Worm (Caenorhabditis elegans) whole organism, late embryonic: ENCODE measurements around the gene algn-9.

ENCODE experiments used
- C08G9.2 ChIP-seq: sonication (generic microtip); optimal IDR thresholded peaks from 2 replicates; lab custom pipeline; 2016; ENCODE audit warnings: mild to moderate bottlenecking, missing genetic modification characterization, moderate library complexity, missing compliant biosample characterization
- C38D4.7 ChIP-seq: fragments of 200-800 bp; sonication (Bioruptor generic); optimal IDR thresholded peaks from 2 replicates; lab custom pipeline; 2018; ENCODE audit warnings: mild to moderate bottlenecking, missing genetic modification characterization, moderate library complexity, missing compliant biosample characterization
- F13H6.1 ChIP-seq: sonication (generic microtip); optimal IDR thresholded peaks from 2 replicates; lab custom pipeline; 2016; ENCODE audit warnings: missing genetic modification characterization, missing compliant biosample characterization
- K09A11.1 ChIP-seq: sonication (generic microtip); optimal IDR thresholded peaks from 2 replicates; lab custom pipeline; 2017; ENCODE audit warnings: antibody characterized with exemption, mild to moderate bottlenecking, missing genetic modification characterization, missing compliant biosample characterization; ENCODE audit not compliant: insufficient read depth
- Y22D7AL.16 ChIP-seq: sonication (generic microtip); optimal IDR thresholded peaks from 2 replicates; lab custom pipeline; 2016; ENCODE audit warnings: missing genetic modification characterization, missing compliant biosample characterization
- ahr-1 ChIP-seq: sonication (generic microtip); optimal IDR thresholded peaks from 2 replicates; lab custom pipeline; 2016; ENCODE audit warnings: missing genetic modification characterization, missing compliant biosample characterization
- ama-1 ChIP-seq: fragments of 150-350 bp; optimal IDR thresholded peaks from 2 replicates; lab custom pipeline; 2014
- ceh-14 ChIP-seq: sonication (generic microtip); optimal IDR thresholded peaks from 2 replicates; lab custom pipeline; 2016; ENCODE audit warnings: missing genotype, missing genetic modification characterization, missing compliant biosample characterization
- ceh-2 ChIP-seq: sonication (generic microtip); optimal IDR thresholded peaks from 2 replicates; lab custom pipeline; 2016; ENCODE audit warnings: missing genotype, missing genetic modification characterization, missing compliant biosample characterization
- ceh-24 ChIP-seq: sonication (generic microtip); optimal IDR thresholded peaks from 2 replicates; lab custom pipeline; 2016; ENCODE audit warnings: mild to moderate bottlenecking, missing genetic modification characterization, missing compliant biosample characterization
- ceh-31 ChIP-seq: sonication (generic microtip); optimal IDR thresholded peaks from 2 replicates; lab custom pipeline; 2016; ENCODE audit warnings: missing genetic modification characterization, missing compliant biosample characterization
- ceh-45 ChIP-seq: fragments of 200-800 bp; sonication (Bioruptor generic); IDR thresholded peaks from 2 replicates; pipeline ENCODE4 v1.3.6; 2022; ENCODE audit warnings: missing genetic modification reagents, missing genetic modification characterization, missing compliant biosample characterization
- ceh-9 ChIP-seq: sonication (generic microtip); optimal IDR thresholded peaks from 2 replicates; lab custom pipeline; 2016; ENCODE audit warnings: mild to moderate bottlenecking, missing genetic modification characterization, inconsistent platforms, missing compliant biosample characterization
- che-1 ChIP-seq: sonication (generic microtip); optimal IDR thresholded peaks from 2 replicates; lab custom pipeline; 2016; ENCODE audit warnings: mild to moderate bottlenecking, missing genetic modification characterization, missing compliant biosample characterization
- dmd-4 ChIP-seq: sonication (generic microtip); optimal IDR thresholded peaks from 2 replicates; lab custom pipeline; 2016; ENCODE audit warnings: borderline replicate concordance, missing genetic modification characterization, missing compliant biosample characterization
- dve-1 ChIP-seq: sonication (generic microtip); optimal IDR thresholded peaks from 2 replicates; lab custom pipeline; 2017; ENCODE audit warnings: antibody characterized with exemption, mild to moderate bottlenecking, missing genetic modification characterization, missing compliant biosample characterization
- elt-2 ChIP-seq: sonication (generic microtip); optimal IDR thresholded peaks from 2 replicates; lab custom pipeline; 2016; ENCODE audit warnings: missing genetic modification reagents, missing genetic modification characterization, missing compliant biosample characterization
- fkh-10 ChIP-seq: fragments of 150-350 bp; optimal IDR thresholded peaks from 2 replicates; lab custom pipeline; 2014; ENCODE audit warnings: missing biosample characterization, missing genetic modification reagents, missing genetic modification characterization
- fkh-6 ChIP-seq: sonication (generic microtip); optimal IDR thresholded peaks from 2 replicates; lab custom pipeline; 2016; ENCODE audit warnings: missing genetic modification characterization, missing compliant biosample characterization
- gmeb-2 ChIP-seq: sonication (generic microtip); optimal IDR thresholded peaks from 2 replicates; lab custom pipeline; 2016; ENCODE audit warnings: missing genetic modification characterization, inconsistent platforms, missing compliant biosample characterization
- hlh-13 ChIP-seq: fragments of 200-800 bp; sonication (Bioruptor generic); optimal IDR thresholded peaks from 2 replicates; lab custom pipeline; 2018; ENCODE audit warnings: mild to moderate bottlenecking, missing genetic modification characterization, missing compliant biosample characterization
- hlh-15 ChIP-seq: sonication (generic microtip); optimal IDR thresholded peaks from 2 replicates; lab custom pipeline; 2016; ENCODE audit warnings: missing genetic modification characterization, missing compliant biosample characterization
- hlh-30 ChIP-seq: sonication (generic microtip); optimal IDR thresholded peaks from 2 replicates; lab custom pipeline; 2017; ENCODE audit warnings: antibody characterized with exemption, missing genetic modification characterization, missing compliant biosample characterization; ENCODE audit not compliant: insufficient read depth
- hlh-6 ChIP-seq: sonication (generic microtip); optimal IDR thresholded peaks from 2 replicates; lab custom pipeline; 2016; ENCODE audit warnings: missing genotype, missing genetic modification characterization, missing compliant biosample characterization
- hlh-8 ChIP-seq: sonication (generic microtip); optimal IDR thresholded peaks from 2 replicates; lab custom pipeline; 2016; ENCODE audit warnings: missing genotype, missing genetic modification characterization, missing compliant biosample characterization
- lin-11 ChIP-seq: fragments of 200-800 bp; sonication (Bioruptor generic); optimal IDR thresholded peaks from 2 replicates; lab custom pipeline; 2018; ENCODE audit warnings: mild to moderate bottlenecking, missing genetic modification characterization, missing compliant biosample characterization
- mec-3 ChIP-seq: sonication (generic microtip); optimal IDR thresholded peaks from 2 replicates; lab custom pipeline; 2016; ENCODE audit warnings: borderline replicate concordance, missing genetic modification characterization, missing compliant biosample characterization
- nfya-1 ChIP-seq: sonication (generic microtip); optimal IDR thresholded peaks from 2 replicates; lab custom pipeline; 2017; ENCODE audit warnings: missing genetic modification characterization, mild to moderate bottlenecking, missing compliant biosample characterization, antibody characterized with exemption, moderate library complexity
- pag-3 ChIP-seq: sonication (generic microtip); optimal IDR thresholded peaks from 2 replicates; lab custom pipeline; 2016; ENCODE audit warnings: missing compliant biosample characterization, missing genetic modification characterization, borderline replicate concordance
- pat-9 ChIP-seq: fragments of 200-800 bp; sonication (Bioruptor generic); optimal IDR thresholded peaks from 2 replicates; lab custom pipeline; 2018; ENCODE audit warnings: mild to moderate bottlenecking, missing genetic modification characterization, moderate library complexity, missing compliant biosample characterization
- pax-1 ChIP-seq: fragments of 150-350 bp; optimal IDR thresholded peaks from 2 replicates; lab custom pipeline; 2014; ENCODE audit warnings: missing biosample characterization, missing genetic modification characterization
- pha-2 ChIP-seq: sonication (generic microtip); optimal IDR thresholded peaks from 2 replicates; lab custom pipeline; 2017; ENCODE audit warnings: mild to moderate bottlenecking, missing genetic modification characterization, missing compliant biosample characterization
- pha-4 ChIP-seq: fragments of 150-350 bp; optimal IDR thresholded peaks from 2 replicates; lab custom pipeline; 2018; ENCODE audit warnings: missing biosample characterization, missing genetic modification reagents, missing genetic modification characterization
- pqm-1 ChIP-seq: sonication (generic microtip); optimal IDR thresholded peaks from 2 replicates; lab custom pipeline; 2016; ENCODE audit warnings: missing genetic modification characterization, missing compliant biosample characterization
- ref-2 ChIP-seq: sonication (generic microtip); optimal IDR thresholded peaks from 2 replicates; lab custom pipeline; 2016; ENCODE audit warnings: missing genetic modification characterization, missing compliant biosample characterization
- sox-2 ChIP-seq: fragments of 200-800 bp; sonication (Bioruptor generic); IDR thresholded peaks from 2 replicates; pipeline ENCODE4 v1.3.6; 2022; ENCODE audit warnings: missing genetic modification reagents, missing genetic modification characterization, missing compliant biosample characterization
- sox-4 ChIP-seq: sonication (generic microtip); optimal IDR thresholded peaks from 2 replicates; lab custom pipeline; 2017; ENCODE audit warnings: mild to moderate bottlenecking, missing genetic modification characterization, inconsistent platforms, missing compliant biosample characterization
- syd-9 ChIP-seq: sonication (generic microtip); optimal IDR thresholded peaks from 2 replicates; lab custom pipeline; 2016; ENCODE audit warnings: mild to moderate bottlenecking, missing genetic modification characterization, moderate library complexity, missing compliant biosample characterization
- tbx-2 ChIP-seq: sonication (generic microtip); optimal IDR thresholded peaks from 2 replicates; lab custom pipeline; 2016; ENCODE audit warnings: missing genetic modification characterization, missing compliant biosample characterization
- ttx-3 ChIP-seq: sonication (generic microtip); optimal IDR thresholded peaks from 2 replicates; lab custom pipeline; 2016; ENCODE audit warnings: missing genetic modification reagents, missing genetic modification characterization, missing compliant biosample characterization
- unc-55 ChIP-seq: sonication (generic microtip); optimal IDR thresholded peaks from 2 replicates; lab custom pipeline; 2017; ENCODE audit warnings: missing biosample characterization, missing genetic modification reagents, missing genetic modification characterization

The algn-9 gene

DNA sequence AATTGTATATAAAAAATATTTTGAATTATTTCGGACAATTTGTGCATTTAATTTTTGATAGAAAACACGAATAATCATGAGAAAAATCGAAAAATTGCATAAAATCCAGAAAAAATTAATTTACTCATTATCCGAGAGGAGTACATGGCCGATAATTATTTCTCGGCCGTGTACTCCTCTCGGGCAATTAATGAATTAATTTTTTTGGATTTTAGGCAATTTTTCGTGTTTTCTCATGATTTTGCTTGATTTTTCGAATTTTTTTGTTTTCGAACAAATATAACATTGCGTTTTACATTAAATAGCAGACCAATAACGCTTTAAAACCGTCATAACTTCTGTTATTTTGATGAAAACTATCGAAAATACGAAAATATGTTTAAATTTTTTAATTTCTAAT lies 46.1 kb upstream of the algn-9 start (continued):
- TF ChIP-seq C08G9.2: peak; percentile 81
- peak; percentile 85 for TF ChIP-seq ceh-2 (tag; lab: Kevin White, UChicago)
- no peak for TF ChIP-seq dmd-4 (tag; lab: Kevin White, UChicago)
- TF ChIP-seq ceh-45 (GFP tag; lab: Robert Waterston, UW): no peak
- no peak for TF ChIP-seq pha-2
- TF ChIP-seq C38D4.7 (GFP tag; lab: Kevin White, UChicago): no peak
- no peak for TF ChIP-seq pag-3 (tag; lab: Kevin White, UChicago)
- no peak for TF ChIP-seq pat-9 (tag; lab: Kevin White, UChicago)
- no peak for TF ChIP-seq nfya-1 (tag; lab: Kevin White, UChicago)
- TF ChIP-seq elt-2 (tag; lab: Kevin White, UChicago): peak; percentile 40
- no peak for TF ChIP-seq pqm-1 (tag; lab: Kevin White, UChicago)
- TF ChIP-seq sox-2 (GFP tag; lab: Robert Waterston, UW): no peak
- TF ChIP-seq fkh-10 (GFP tag; lab: Kevin White, UChicago): no peak
- no peak for TF ChIP-seq hlh-30 (tag; lab: Kevin White, UChicago)
- no peak for TF ChIP-seq hlh-6 (tag; lab: Kevin White, UChicago)
- no peak for TF ChIP-seq ahr-1 (tag; lab: Kevin White, UChicago)
- TF ChIP-seq hlh-13 (GFP tag; lab: Kevin White, UChicago): no peak
- TF ChIP-seq syd-9 (tag; lab: Kevin White, UChicago): no peak
- no peak for TF ChIP-seq pha-4
- TF ChIP-seq sox-4 (tag; lab: Kevin White, UChicago): no peak
- peak; percentile 12 for TF ChIP-seq ref-2 (tag; lab: Kevin White, UChicago)
- no peak for TF ChIP-seq lin-11 (tag; lab: Kevin White, UChicago)
- TF ChIP-seq hlh-8 (tag; lab: Kevin White, UChicago): peak; percentile 26
- no peak for TF ChIP-seq unc-55
- TF ChIP-seq ttx-3: peak; percentile 4
- no peak for TF ChIP-seq fkh-6
- no peak for TF ChIP-seq che-1 (tag; lab: Kevin White, UChicago)
- TF ChIP-seq K09A11.1 (tag; lab: Kevin White, UChicago): no peak
- no peak for TF ChIP-seq dve-1 (tag; lab: Kevin White, UChicago)
- no peak for TF ChIP-seq ceh-9 (tag; lab: Kevin White, UChicago)
- no peak for TF ChIP-seq mec-3

DNA sequence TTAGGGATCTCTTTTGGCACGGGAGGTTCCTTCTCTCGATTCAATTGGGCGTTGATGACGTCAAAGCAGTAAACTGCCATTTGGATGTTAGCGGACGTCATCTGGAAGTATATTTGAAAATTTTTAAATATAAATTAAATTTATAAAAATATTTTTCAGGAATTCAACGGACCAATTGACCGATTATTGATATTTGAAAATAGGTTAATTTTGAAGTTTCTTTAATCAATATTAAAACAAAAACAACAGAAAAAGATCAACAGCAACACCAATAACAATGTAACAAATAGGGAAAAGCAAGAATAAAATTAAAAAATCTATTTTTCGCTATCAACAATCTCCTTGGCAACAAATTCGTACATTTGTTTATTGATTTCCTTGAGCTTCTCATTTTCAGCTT lies 44.9 kb upstream of the algn-9 start, which contains the start of gene R166.3:
Gene R166.3, minus strand, starts transcription at position 101 of the 400 bp plus-strand sequence.
- TF ChIP-seq hlh-8 (tag; lab: Kevin White, UChicago) (no peak), lin-11 (tag; lab: Kevin White, UChicago) (no peak), ceh-24 (no peak)

DNA sequence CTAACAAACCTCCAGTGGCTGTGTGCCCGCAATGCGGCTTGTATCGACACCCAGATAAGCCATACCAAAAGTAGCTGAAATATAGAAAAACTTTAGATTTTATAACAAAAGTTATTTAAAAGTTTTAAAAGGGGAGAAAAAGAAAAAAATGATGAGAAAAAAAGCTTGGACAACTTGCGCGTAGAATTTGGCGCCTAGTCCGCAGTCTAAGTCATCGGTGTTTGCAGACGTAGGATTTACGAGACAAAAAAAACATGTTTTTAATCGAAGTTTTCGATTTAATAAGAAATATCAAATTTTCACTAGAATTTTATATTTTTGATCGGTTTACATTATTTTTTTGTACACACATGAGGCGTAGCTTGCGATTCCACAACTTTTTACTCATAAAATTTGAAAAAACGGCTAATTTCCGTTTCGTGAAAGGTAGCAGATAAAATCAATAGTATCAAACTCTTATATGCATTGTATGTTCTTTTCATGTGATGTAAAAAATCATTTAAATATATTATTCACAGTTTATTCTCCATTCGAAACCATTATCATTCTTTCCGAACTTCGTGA lies 42.1 kb upstream of the algn-9 start, which contains the start of gene pro-1:
Gene pro-1, minus strand, starts transcription at position 74 of the 564 bp plus-strand sequence.
- TF ChIP-seq dve-1 (tag; lab: Kevin White, UChicago) (peak; percentile 19), F13H6.1 (tag; lab: Kevin White, UChicago) (peak; percentile 29), pha-4 (no peak), pax-1 (tag; lab: Kevin White, UChicago) (peak; percentile 62), Y22D7AL.16 (peak; percentile 25), ceh-31 (tag; lab: Kevin White, UChicago) (peak; percentile 14), ama-1 (lab: Kevin White, UChicago) (peak; percentile 82), ceh-24 (no peak), ceh-14 (no peak), nfya-1 (tag; lab: Kevin White, UChicago) (peak; percentile 43), gmeb-2 (tag; lab: Kevin White, UChicago) (peak; percentile 45), che-1 (tag; lab: Kevin White, UChicago) (peak; percentile 10), elt-2 (tag; lab: Kevin White, UChicago) (peak; percentile 43), tbx-2 (tag; lab: Kevin White, UChicago) (peak; percentile 17), ceh-45 (GFP tag; lab: Robert Waterston, UW) (0 out of 2 replicates have a peak, but pooled peaks have one; percentile 11), hlh-15 (tag; lab: Kevin White, UChicago) (no peak)
